Fruit fly (Drosophila melanogaster) whole organism, embryonic: ENCODE measurements around the gene Awh.
A peak's percentile ranks its signal among the peaks of the same experiment; 100 is the strongest.

Experiments
- Abd-B ChIP-seq: fragments of 200-800 bp; sonication (Bioruptor generic); optimal IDR thresholded peaks from 2 replicates; lab custom pipeline; 2018; ENCODE audit warnings: missing biosample characterization, mild to moderate bottlenecking, missing genetic modification characterization, moderate library complexity
- Awh ChIP-seq: fragments of 200-800 bp; sonication (Bioruptor generic); IDR thresholded peaks from 2 replicates; pipeline ENCODE4, ENCODE4 v1.3.6; 2022; ENCODE audit warnings: missing biosample characterization, missing genetic modification characterization
- Bdp1 ChIP-seq: fragments of 200-800 bp; sonication (Bioruptor generic); optimal IDR thresholded peaks from 3 replicates; lab custom pipeline; 2016; ENCODE audit warnings: missing biosample characterization, missing genetic modification characterization
- Bteb2 ChIP-seq: fragments of 200-800 bp; sonication (Bioruptor generic); optimal IDR thresholded peaks from 2 replicates; lab custom pipeline; 2016; ENCODE audit warnings: missing biosample characterization, missing genetic modification characterization
- CG10267 ChIP-seq: fragments of 200-800 bp; sonication (Bioruptor generic); optimal IDR thresholded peaks from 2 replicates; lab custom pipeline; 2018; ENCODE audit warnings: missing biosample characterization, mild to moderate bottlenecking, missing genetic modification characterization, moderate library complexity
- CG10462 ChIP-seq: fragments of 200-800 bp; sonication (Bioruptor generic); optimal IDR thresholded peaks from 2 replicates; lab custom pipeline; 2016; ENCODE audit warnings: missing biosample characterization, missing genetic modification characterization
- CG11456 ChIP-seq: fragments of 200-800 bp; sonication (Bioruptor generic); IDR thresholded peaks from 3 replicates; pipeline ENCODE4 v1.3.6; 2022; ENCODE audit warnings: missing biosample characterization, missing genetic modification characterization
- CG12155 ChIP-seq: fragments of 200-800 bp; sonication (Bioruptor generic); optimal IDR thresholded peaks from 3 replicates; lab custom pipeline; 2016; ENCODE audit warnings: missing biosample characterization, missing genetic modification characterization
- CG1233 ChIP-seq: fragments of 200-800 bp; sonication (Bioruptor generic); optimal IDR thresholded peaks from 4 replicates; lab custom pipeline; 2018; ENCODE audit warnings: missing biosample characterization, mild to moderate bottlenecking, missing genetic modification characterization
- CG13624 ChIP-seq: fragments of 200-800 bp; sonication (Bioruptor generic); optimal IDR thresholded peaks from 2 replicates; lab custom pipeline; 2016; ENCODE audit warnings: missing biosample characterization, missing genetic modification characterization
- CG13775 ChIP-seq: fragments of 200-800 bp; sonication (Bioruptor generic); optimal IDR thresholded peaks from 3 replicates; lab custom pipeline; 2017; ENCODE audit warnings: missing biosample characterization, mild to moderate bottlenecking, missing genetic modification characterization
- CG15601 ChIP-seq: fragments of 200-800 bp; sonication (Bioruptor generic); optimal IDR thresholded peaks from 3 replicates; lab custom pipeline; 2019; ENCODE audit warnings: missing biosample characterization, mild to moderate bottlenecking, missing genetic modification characterization, moderate library complexity
- CG17568 ChIP-seq: fragments of 200-800 bp; sonication (Bioruptor generic); optimal IDR thresholded peaks from 2 replicates; lab custom pipeline; 2018; ENCODE audit warnings: missing biosample characterization, mild to moderate bottlenecking, missing genetic modification characterization, moderate library complexity
- CG18476 ChIP-seq: fragments of 200-800 bp; sonication (Bioruptor generic); optimal IDR thresholded peaks from 2 replicates; lab custom pipeline; 2016; ENCODE audit warnings: missing biosample characterization, mild to moderate bottlenecking, missing genetic modification characterization
- CG18599 ChIP-seq: fragments of 200-800 bp; sonication (Bioruptor generic); optimal IDR thresholded peaks from 3 replicates; lab custom pipeline; 2017; ENCODE audit warnings: missing biosample characterization, missing genetic modification characterization, mild to moderate bottlenecking, moderate library complexity, missing genetic modification reagents
- CG2120 ChIP-seq: fragments of 200-800 bp; sonication (Bioruptor generic); optimal IDR thresholded peaks from 3 replicates; lab custom pipeline; 2016; ENCODE audit warnings: missing biosample characterization, missing genetic modification characterization
- CG2678 ChIP-seq: fragments of 200-800 bp; sonication (Bioruptor generic); optimal IDR thresholded peaks from 3 replicates; lab custom pipeline; 2019; ENCODE audit warnings: missing biosample characterization, mild to moderate bottlenecking, missing genetic modification characterization, moderate library complexity
- CG33213 ChIP-seq: fragments of 200-800 bp; sonication (Bioruptor generic); optimal IDR thresholded peaks from 3 replicates; lab custom pipeline; 2016; ENCODE audit warnings: missing biosample characterization, missing genetic modification characterization
- CG3407 ChIP-seq: fragments of 200-800 bp; sonication (Bioruptor generic); optimal IDR thresholded peaks from 2 replicates; lab custom pipeline; 2018; ENCODE audit warnings: missing biosample characterization, mild to moderate bottlenecking, missing genetic modification characterization
- CG3995 ChIP-seq: fragments of 200-800 bp; sonication (Bioruptor generic); optimal IDR thresholded peaks from 3 replicates; lab custom pipeline; 2016; ENCODE audit warnings: missing biosample characterization, missing genetic modification characterization
- CG6654 ChIP-seq: fragments of 200-800 bp; sonication (Bioruptor generic); optimal IDR thresholded peaks from 2 replicates; lab custom pipeline; 2017; ENCODE audit warnings: missing biosample characterization, mild to moderate bottlenecking, missing genetic modification characterization
- CG7271 ChIP-seq: fragments of 200-800 bp; sonication (Bioruptor generic); optimal IDR thresholded peaks from 2 replicates; lab custom pipeline; 2018; ENCODE audit warnings: missing biosample characterization, mild to moderate bottlenecking, missing genetic modification characterization, moderate library complexity
- CG9727 ChIP-seq: fragments of 200-800 bp; sonication (Bioruptor generic); optimal IDR thresholded peaks from 3 replicates; lab custom pipeline; 2017; ENCODE audit warnings: missing biosample characterization, mild to moderate bottlenecking, missing genetic modification characterization
- Dip3 ChIP-seq: fragments of 200-800 bp; sonication (Bioruptor generic); optimal IDR thresholded peaks from 3 replicates; lab custom pipeline; 2016; ENCODE audit warnings: missing biosample characterization, missing genetic modification characterization
- Eip74EF ChIP-seq, 2 experiments: fragments of 200-800 bp in 1 of 2; fragments of >200 bp in 1 of 2; sonication (Bioruptor generic) in 1 of 2; optimal IDR thresholded peaks; 2 replicates each; lab custom pipeline; 2017 to 2019; ENCODE audit warnings: missing biosample characterization in 2 of 2, missing genetic modification characterization in 2 of 2, mild to moderate bottlenecking in 1 of 2, moderate library complexity in 1 of 2
- Ets65A ChIP-seq: fragments of 200-800 bp; sonication (Bioruptor generic); peaks from one replicate; lab custom pipeline; 2016; ENCODE audit warnings: missing biosample characterization, missing genetic modification characterization
- Gsc ChIP-seq: fragments of 200-800 bp; sonication (Bioruptor generic); IDR thresholded peaks from 2 replicates; pipeline ENCODE4 v1.3.6; 2022; ENCODE audit warnings: missing biosample characterization, missing genetic modification characterization
- H2.0 ChIP-seq: fragments of 200-800 bp; sonication (Bioruptor generic); IDR thresholded peaks from 2 replicates; pipeline ENCODE4 v1.3.6; 2022; ENCODE audit warnings: missing biosample characterization, missing genetic modification characterization
- HLH54F ChIP-seq: fragments of 200-800 bp; sonication (Bioruptor generic); optimal IDR thresholded peaks from 3 replicates; lab custom pipeline; 2016; ENCODE audit warnings: missing biosample characterization, missing genetic modification characterization
- Nf-YB ChIP-seq: fragments of 200-800 bp; sonication (Bioruptor generic); optimal IDR thresholded peaks from 3 replicates; lab custom pipeline; 2019; ENCODE audit warnings: missing biosample characterization, mild to moderate bottlenecking, missing genetic modification characterization, moderate library complexity
- Sry-δ ChIP-seq: fragments of 200-800 bp; sonication (Bioruptor generic); optimal IDR thresholded peaks from 2 replicates; lab custom pipeline; 2016; ENCODE audit warnings: missing biosample characterization, missing genetic modification characterization
- Stat92E ChIP-seq, 3 experiments: fragments of >200 bp in 2 of 3; fragments of 200-800 bp in 1 of 3; sonication (Bioruptor generic) in 1 of 3; optimal IDR thresholded peaks; 2 replicates each; lab custom pipeline; 2017 to 2019; ENCODE audit warnings: missing biosample characterization in 3 of 3, missing genetic modification characterization in 3 of 3, mild to moderate bottlenecking in 1 of 3, moderate library complexity in 1 of 3
- az2 ChIP-seq: fragments of 200-800 bp; sonication (Bioruptor generic); optimal IDR thresholded peaks from 3 replicates; lab custom pipeline; 2016; ENCODE audit warnings: missing biosample characterization, missing genetic modification characterization
- bsh ChIP-seq, 2 experiments: fragments of 200-800 bp; sonication (Bioruptor generic); optimal IDR thresholded peaks; 2 replicates each; lab custom pipeline; 2017 to 2018; ENCODE audit warnings: mild to moderate bottlenecking in 2 of 2, missing biosample characterization in 2 of 2, missing genetic modification characterization in 2 of 2, moderate library complexity in 1 of 2
- cato ChIP-seq: fragments of 200-800 bp; sonication (Bioruptor generic); optimal IDR thresholded peaks from 2 replicates; lab custom pipeline; 2016; ENCODE audit warnings: missing biosample characterization, missing genetic modification characterization, borderline replicate concordance
- chn ChIP-seq: fragments of 200-800 bp; sonication (Bioruptor generic); optimal IDR thresholded peaks from 2 replicates; lab custom pipeline; 2016; ENCODE audit warnings: missing biosample characterization, missing genetic modification characterization
- disco-r ChIP-seq: fragments of 200-800 bp; sonication (Bioruptor generic); optimal IDR thresholded peaks from 2 replicates; lab custom pipeline; 2016; ENCODE audit warnings: missing biosample characterization, missing genetic modification characterization
- dpn ChIP-seq, 2 experiments: fragments of 200-800 bp; sonication (Bioruptor generic); optimal IDR thresholded peaks; 3 replicates each; lab custom pipeline; 2016; ENCODE audit warnings: missing biosample characterization in 2 of 2, missing genetic modification characterization in 2 of 2
- fd96Cb ChIP-seq: fragments of 200-800 bp; sonication (Bioruptor generic); optimal IDR thresholded peaks from 2 replicates; lab custom pipeline; 2018; ENCODE audit warnings: missing biosample characterization, mild to moderate bottlenecking, missing genetic modification characterization, moderate library complexity
- gcm2 ChIP-seq: fragments of 200-800 bp; sonication (Bioruptor generic); optimal IDR thresholded peaks from 2 replicates; lab custom pipeline; 2016; ENCODE audit warnings: missing biosample characterization, missing genetic modification characterization
- grn ChIP-seq: fragments of 200-800 bp; sonication (Bioruptor generic); optimal IDR thresholded peaks from 3 replicates; lab custom pipeline; 2017; ENCODE audit warnings: missing biosample characterization, missing genetic modification characterization
- insv ChIP-seq, 2 experiments: fragments of 200-800 bp; sonication (Bioruptor generic); optimal IDR thresholded peaks; 3 replicates each; lab custom pipeline; 2016 to 2018; ENCODE audit warnings: missing biosample characterization in 2 of 2, missing genetic modification characterization in 2 of 2
- phol ChIP-seq: fragments of 200-800 bp; sonication (Bioruptor generic); optimal IDR thresholded peaks from 3 replicates; lab custom pipeline; 2018; ENCODE audit warnings: missing biosample characterization, mild to moderate bottlenecking, missing genetic modification characterization, moderate library complexity
- sens-2 ChIP-seq: fragments of 200-800 bp; sonication (Bioruptor generic); IDR thresholded peaks from 2 replicates; pipeline ENCODE4 v1.3.6; 2022; ENCODE audit warnings: missing biosample characterization, missing genetic modification characterization
- tin ChIP-seq: fragments of 200-800 bp; sonication (Bioruptor generic); optimal IDR thresholded peaks from 3 replicates; lab custom pipeline; 2016; ENCODE audit warnings: missing biosample characterization, missing genetic modification characterization
- tio ChIP-seq: fragments of 200-800 bp; sonication (Bioruptor generic); optimal IDR thresholded peaks from 2 replicates; lab custom pipeline; 2017; ENCODE audit warnings: missing biosample characterization, missing genetic modification characterization, inconsistent platforms
- tx ChIP-seq: fragments of 200-800 bp; sonication (Bioruptor generic); optimal IDR thresholded peaks from 2 replicates; lab custom pipeline; 2016; ENCODE audit warnings: missing biosample characterization, missing genetic modification characterization
- unpg ChIP-seq: fragments of 200-800 bp; sonication (Bioruptor generic); optimal IDR thresholded peaks from 3 replicates; lab custom pipeline; 2018; ENCODE audit warnings: missing biosample characterization, mild to moderate bottlenecking, missing genetic modification characterization, moderate library complexity

Awh gene

dm6 chr3L:3862504-3863380 is 16.7 kb downstream of the Awh start (continued):
- TF ChIP-seq Awh (peak; percentile 84), CG13775 (GFP tag; lab: Kevin White, UChicago) (peak; percentile 65), CG11456 (GFP tag; lab: Robert Waterston, UW) (no peak), phol (tag; lab: Kevin White, UChicago) (peak; percentile 85), fd96Cb (tag; lab: Kevin White, UChicago) (peak; percentile 81), CG1233 (GFP tag; lab: Kevin White, UChicago) (peak; percentile 9), chn (GFP tag; lab: Kevin White, UChicago) (peak; percentile 75), Stat92E (GFP tag; optimal IDR thresholded peaks at IDR 0.05; lab: Kevin White, UChicago) (peak in 1 of 3 experiments; percentile 73), Gsc (GFP tag; lab: Robert Waterston, UW) (0 out of 2 replicates have a peak, but pooled peaks have one; percentile 16), Sry-δ (GFP tag; lab: Kevin White, UChicago) (peak; percentile 33), grn (GFP tag; lab: Kevin White, UChicago) (peak; percentile 81), CG10267 (tag; lab: Kevin White, UChicago) (peak; percentile 83), Dip3 (GFP tag; lab: Kevin White, UChicago) (no peak), unpg (GFP tag; lab: Kevin White, UChicago) (peak; percentile 74), CG12155 (GFP tag; lab: Kevin White, UChicago) (peak; percentile 49), CG9727 (peak; percentile 85), CG18476 (GFP tag; lab: Kevin White, UChicago) (peak; percentile 56), az2 (GFP tag; lab: Kevin White, UChicago) (peak; percentile 76), CG6654 (GFP tag; lab: Kevin White, UChicago) (peak; percentile 37), CG17568 (peak; percentile 38), Ets65A (GFP tag; lab: Kevin White, UChicago) (peak; percentile 93), Abd-B (peak; percentile 26), CG2120 (GFP tag; lab: Kevin White, UChicago) (peak; percentile 27), tio (GFP tag; lab: Kevin White, UChicago) (peak; percentile 74), HLH54F (peak; percentile 3), CG10462 (GFP tag; lab: Kevin White, UChicago) (peak; percentile 63), Bteb2 (GFP tag; lab: Kevin White, UChicago) (peak; percentile 4), Nf-YB (peak; percentile 56), insv (GFP tag; optimal IDR thresholded peaks at IDR 0.05; lab: Kevin White, UChicago) (no peak), sens-2 (GFP tag; lab: Robert Waterston, UW) (peak; percentile 71), H2.0 (GFP tag; lab: Robert Waterston, UW) (peak; percentile 41; the same call in 1 of the 2 replicates), CG15601 (tag; lab: Kevin White, UChicago) (peak; percentile 74), tin (GFP tag; lab: Kevin White, UChicago) (peak; percentile 69), CG2678 (tag; lab: Kevin White, UChicago) (peak; percentile 73), disco-r (GFP tag; lab: Kevin White, UChicago) (no peak), CG7271 (tag; lab: Kevin White, UChicago) (peak; percentile 14), cato (GFP tag; lab: Kevin White, UChicago) (peak; percentile 13), CG13624 (GFP tag; lab: Kevin White, UChicago) (peak; percentile 53), Eip74EF (GFP tag; optimal IDR thresholded peaks at IDR 0.05; lab: Kevin White, UChicago) (peak in 1 of 2 experiments; percentile 49), CG3995 (GFP tag; lab: Kevin White, UChicago) (no peak), Bdp1 (GFP tag; lab: Kevin White, UChicago) (peak; percentile 39), gcm2 (GFP tag; lab: Kevin White, UChicago) (peak; percentile 22), CG33213 (GFP tag; lab: Kevin White, UChicago) (peak; percentile 62), CG18599 (GFP tag; lab: Kevin White, UChicago) (peak; percentile 52), bsh (GFP tag; optimal IDR thresholded peaks at IDR 0.05; lab: Kevin White, UChicago) (peak in 1 of 2 experiments; percentile 88), tx (GFP tag; lab: Kevin White, UChicago) (peak; percentile 60), CG3407 (GFP tag; lab: Kevin White, UChicago) (peak; percentile 8), dpn (GFP tag; optimal IDR thresholded peaks at IDR 0.05; lab: Kevin White, UChicago) (peak in 1 of 2 experiments; percentile 61)
